Fruit fly (Drosophila melanogaster) whole organism, prepupa: ENCODE data around the gene CG6310.

Experiments
- Blimp-1 ChIP-seq: fragments of 200-800 bp; sonication (Bioruptor generic); optimal IDR thresholded peaks from 3 replicates; lab custom pipeline; 2017; ENCODE audit warnings: missing biosample characterization, missing genetic modification characterization, mild to moderate bottlenecking, moderate library complexity, missing genetic modification reagents
- CG11902 ChIP-seq: fragments of 200-800 bp; sonication (Bioruptor generic); optimal IDR thresholded peaks from 3 replicates; lab custom pipeline; 2016; ENCODE audit warnings: missing biosample characterization, missing genetic modification characterization
- CG15336 ChIP-seq: fragments of 200-800 bp; sonication (Bioruptor generic); IDR thresholded peaks from 2 replicates; pipeline ENCODE4 v1.3.6; 2022; ENCODE audit warnings: missing biosample characterization, missing genetic modification characterization
- CG31627 ChIP-seq: fragments of 200-800 bp; sonication (Bioruptor generic); optimal IDR thresholded peaks from 3 replicates; lab custom pipeline; 2016; ENCODE audit warnings: missing biosample characterization, missing genetic modification characterization
- CG32006 ChIP-seq: fragments of 200-800 bp; sonication (Bioruptor generic); optimal IDR thresholded peaks from 3 replicates; lab custom pipeline; 2017; ENCODE audit warnings: missing biosample characterization, mild to moderate bottlenecking, missing genetic modification characterization
- CG6163 ChIP-seq: fragments of 200-800 bp; sonication (Bioruptor generic); IDR thresholded peaks from 3 replicates; pipeline ENCODE4 v1.3.6; 2022; ENCODE audit warnings: missing biosample characterization, missing genetic modification characterization
- CG6276 ChIP-seq: fragments of 200-800 bp; sonication (Bioruptor generic); optimal IDR thresholded peaks from 2 replicates; lab custom pipeline; 2017; ENCODE audit warnings: missing biosample characterization, mild to moderate bottlenecking, missing genetic modification characterization
- CG8119 ChIP-seq: fragments of 200-800 bp; sonication (Bioruptor generic); IDR thresholded peaks from 3 replicates; pipeline ENCODE4 v1.3.6; 2022; ENCODE audit warnings: missing biosample characterization, missing genetic modification characterization
- Ets21C ChIP-seq: fragments of 200-800 bp; sonication (Bioruptor generic); optimal IDR thresholded peaks from 3 replicates; lab custom pipeline; 2016; ENCODE audit warnings: missing biosample characterization, missing genetic modification characterization
- Ets96B ChIP-seq: fragments of 200-800 bp; optimal IDR thresholded peaks from 2 replicates; lab custom pipeline; 2019; ENCODE audit warnings: missing biosample characterization, mild to moderate bottlenecking, missing genetic modification characterization, moderate library complexity
- Hr38 ChIP-seq: sonication (Bioruptor generic); optimal IDR thresholded peaks from 2 replicates; lab custom pipeline; 2016; ENCODE audit warnings: missing biosample characterization, missing genetic modification characterization
- Hr39 ChIP-seq: fragments of 200-800 bp; sonication (Bioruptor generic); optimal IDR thresholded peaks from 2 replicates; lab custom pipeline; 2016; ENCODE audit warnings: missing biosample characterization, missing genetic modification characterization
- Met ChIP-seq: fragments of 200-800 bp; sonication (Bioruptor generic); optimal IDR thresholded peaks from 3 replicates; lab custom pipeline; 2016; ENCODE audit warnings: missing biosample characterization, missing genetic modification characterization
- OdsH ChIP-seq: fragments of 200-800 bp; sonication (Bioruptor generic); optimal IDR thresholded peaks from 3 replicates; lab custom pipeline; 2016; ENCODE audit warnings: missing biosample characterization, missing genetic modification characterization
- Smox ChIP-seq: fragments of 200-800 bp; sonication (Bioruptor generic); optimal IDR thresholded peaks from 3 replicates; lab custom pipeline; 2016; ENCODE audit warnings: missing biosample characterization, missing genetic modification characterization
- Sox102F ChIP-seq: fragments of 200-800 bp; sonication (Bioruptor generic); optimal IDR thresholded peaks from 2 replicates; lab custom pipeline; 2016; ENCODE audit warnings: missing biosample characterization, mild to moderate bottlenecking, missing genetic modification characterization
- cyc ChIP-seq: fragments of 200-800 bp; sonication (Bioruptor generic); optimal IDR thresholded peaks from 3 replicates; lab custom pipeline; 2016; ENCODE audit warnings: missing biosample characterization, missing genetic modification characterization
- dac ChIP-seq: fragments of 200-800 bp; sonication (Bioruptor generic); optimal IDR thresholded peaks from 2 replicates; lab custom pipeline; 2017; ENCODE audit warnings: missing biosample characterization, mild to moderate bottlenecking, missing genetic modification characterization

The CG6310 gene

dm6 chr3L:11021958-11022357 lies 47.7 kb downstream of the CG6310 start (continued):
- TF ChIP-seq CG32006 (GFP tag; lab: Kevin White, UChicago): no peak
- no peak for TF ChIP-seq Smox
- no peak for TF ChIP-seq CG8119 (GFP tag; lab: Robert Waterston, UW)
- no peak for TF ChIP-seq CG6163 (GFP tag; lab: Robert Waterston, UW)
- no peak for TF ChIP-seq Blimp-1 (GFP tag; lab: Kevin White, UChicago)
- no peak for TF ChIP-seq Sox102F
- no peak for TF ChIP-seq CG11902 (GFP tag; lab: Kevin White, UChicago)
- TF ChIP-seq CG6276 (GFP tag; lab: Kevin White, UChicago): no peak
- no peak; the same call in 1 of the 2 replicates for TF ChIP-seq CG15336 (GFP tag; lab: Robert Waterston, UW)
- no peak for TF ChIP-seq Met (GFP tag; lab: Kevin White, UChicago)
- TF ChIP-seq, all 60 proteins: peak for 6

- TF ChIP-seq Met (GFP tag; lab: Kevin White, UChicago): no peak
- TF ChIP-seq Smox: no peak
- no peak for TF ChIP-seq Hr38 (GFP tag; lab: Kevin White, UChicago)
- TF ChIP-seq CG6276 (GFP tag; lab: Kevin White, UChicago): no peak
- no peak for TF ChIP-seq CG11902 (GFP tag; lab: Kevin White, UChicago)
- TF ChIP-seq cyc (GFP tag; lab: Kevin White, UChicago): no peak
- no peak for TF ChIP-seq CG31627 (GFP tag; lab: Kevin White, UChicago)
- no peak for TF ChIP-seq Hr39
- no peak for TF ChIP-seq dac (GFP tag; lab: Kevin White, UChicago)
- no peak for TF ChIP-seq Ets21C (GFP tag; lab: Kevin White, UChicago)
- TF ChIP-seq Ets96B (tag; lab: Kevin White, UChicago): no peak
- TF ChIP-seq OdsH (GFP tag; lab: Kevin White, UChicago): no peak
These were observed 49.6 kb downstream of the CG6310 start for dm6 chr3L:11020058-11020457.
